Fruit fly (Drosophila melanogaster) whole organism, prepupa: Measurements from ENCODE around the gene CG14456.
A peak's percentile ranks its signal among the peaks of the same experiment; 100 is the strongest.

Source experiments
- CG31627 ChIP-seq: fragments of 200-800 bp; sonication (Bioruptor generic); optimal IDR thresholded peaks from 3 replicates; lab custom pipeline; 2016; ENCODE audit warnings: missing biosample characterization, missing genetic modification characterization
- CG3919 ChIP-seq: fragments of 200-800 bp; sonication (Bioruptor generic); optimal IDR thresholded peaks from 3 replicates; lab custom pipeline; 2016; ENCODE audit warnings: missing biosample characterization, missing genetic modification characterization
- CG4318 ChIP-seq: fragments of 200-800 bp; sonication (Bioruptor generic); optimal IDR thresholded peaks from 3 replicates; lab custom pipeline; 2017; ENCODE audit warnings: missing biosample characterization, mild to moderate bottlenecking, missing genetic modification characterization
- Ets96B ChIP-seq: fragments of 200-800 bp; optimal IDR thresholded peaks from 2 replicates; lab custom pipeline; 2019; ENCODE audit warnings: missing biosample characterization, mild to moderate bottlenecking, missing genetic modification characterization, moderate library complexity
- Gug ChIP-seq: fragments of 200-800 bp; sonication (Bioruptor generic); IDR thresholded peaks from 2 replicates; pipeline ENCODE4 v1.3.6; 2022; ENCODE audit warnings: missing biosample characterization, missing genetic modification characterization
- Hr38 ChIP-seq: sonication (Bioruptor generic); optimal IDR thresholded peaks from 2 replicates; lab custom pipeline; 2016; ENCODE audit warnings: missing biosample characterization, missing genetic modification characterization
- Hr39 ChIP-seq: fragments of 200-800 bp; sonication (Bioruptor generic); optimal IDR thresholded peaks from 2 replicates; lab custom pipeline; 2016; ENCODE audit warnings: missing biosample characterization, missing genetic modification characterization
- dac ChIP-seq: fragments of 200-800 bp; sonication (Bioruptor generic); optimal IDR thresholded peaks from 2 replicates; lab custom pipeline; 2017; ENCODE audit warnings: missing biosample characterization, mild to moderate bottlenecking, missing genetic modification characterization
- fd85E ChIP-seq: fragments of 200-800 bp; sonication (Bioruptor generic); optimal IDR thresholded peaks from 3 replicates; lab custom pipeline; 2016; ENCODE audit warnings: missing biosample characterization, missing genetic modification characterization
- ss ChIP-seq, 2 experiments: fragments of 200-800 bp; sonication (Bioruptor generic); optimal IDR thresholded peaks; 2 replicates in 1 of 2; 3 replicates in 1 of 2; lab custom pipeline; 2017 to 2018; ENCODE audit warnings: mild to moderate bottlenecking in 2 of 2, missing biosample characterization in 2 of 2, missing genetic modification characterization in 2 of 2, moderate library complexity in 1 of 2
- topi ChIP-seq: fragments of 200-800 bp; sonication (Bioruptor generic); optimal IDR thresholded peaks from 3 replicates; lab custom pipeline; 2016; ENCODE audit warnings: missing biosample characterization, missing genetic modification characterization

dm6 chr3L:22717137-22717767, 30.2 kb downstream of the CG14456 start, which contains the start of the genes ArfGAP3 and CG32452:
- TF ChIP-seq topi (GFP tag; lab: Kevin White, UChicago) (peak; percentile 67), Hr39 (GFP tag; lab: Kevin White, UChicago) (peak; percentile 71), ss (GFP tag; optimal IDR thresholded peaks at IDR 0.05; lab: Kevin White, UChicago) (no peak), CG31627 (peak; percentile 71), dac (GFP tag; lab: Kevin White, UChicago) (no peak), Hr38 (GFP tag; lab: Kevin White, UChicago) (no peak), Ets96B (tag; lab: Kevin White, UChicago) (peak; percentile 52), CG3919 (peak; percentile 72), CG4318 (peak; percentile 51), fd85E (GFP tag; lab: Kevin White, UChicago) (no peak), Gug (GFP tag; lab: Robert Waterston, UW) (peak; percentile 63)
